Fruit fly (Drosophila melanogaster) S2 (cell line): Measurements from ENCODE around the gene CG34181.

Source experiments
- CG8478 ChIP-seq: fragments of >200 bp; optimal IDR thresholded peaks from 2 replicates; lab custom pipeline; 2018
- CTCF ChIP-seq, 2 experiments: fragments of >200 bp; optimal IDR thresholded peaks; 2 replicates each; lab custom pipeline; 2018

DNA sequence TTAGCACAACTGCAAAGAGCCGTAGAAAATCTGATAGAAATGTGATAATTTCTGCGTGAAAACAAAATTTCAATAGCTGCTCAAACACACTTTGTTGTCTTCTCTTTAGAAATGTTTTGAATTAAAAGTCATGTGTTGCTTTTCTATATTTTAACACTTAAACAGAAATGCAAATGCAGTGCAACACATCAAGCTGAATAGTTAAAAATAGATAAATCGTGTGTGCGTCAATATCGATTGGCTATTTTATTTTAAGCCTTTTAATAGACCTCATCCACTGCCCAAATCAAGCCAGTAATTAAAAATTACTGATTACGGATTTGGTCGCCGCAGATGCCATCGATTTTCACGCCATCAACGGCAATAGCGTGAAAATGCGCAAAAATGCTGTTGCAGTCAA lies 30.4 kb downstream of the CG34181 start, which contains the start of gene CG4438:
- TF ChIP-seq CG8478 (lab: Kevin White, UChicago) (no peak), CTCF (optimal IDR thresholded peaks at IDR 0.05; lab: Kevin White, UChicago) (no peak)
